Fruit fly (Drosophila melanogaster) whole organism, embryonic: ENCODE results near the gene Polr3E.

ENCODE experiments used
- Bdp1 ChIP-seq: fragments of 200-800 bp; sonication (Bioruptor generic); optimal IDR thresholded peaks from 3 replicates; lab custom pipeline; 2016; ENCODE audit warnings: missing biosample characterization, missing genetic modification characterization
- CG1233 ChIP-seq: fragments of 200-800 bp; sonication (Bioruptor generic); optimal IDR thresholded peaks from 4 replicates; lab custom pipeline; 2018; ENCODE audit warnings: missing biosample characterization, mild to moderate bottlenecking, missing genetic modification characterization
- CG13287 ChIP-seq: fragments of 200-800 bp; sonication (Bioruptor generic); IDR thresholded peaks from 2 replicates; pipeline ENCODE4 v1.3.6; 2022; ENCODE audit warnings: missing biosample characterization, missing genetic modification characterization; ENCODE audit not compliant: partially characterized antibody
- CG14667 ChIP-seq: fragments of 200-800 bp; sonication (Bioruptor generic); IDR thresholded peaks from 2 replicates; pipeline ENCODE4 v1.3.6; 2022; ENCODE audit warnings: missing biosample characterization, missing genetic modification characterization
- CG15696 ChIP-seq: fragments of 200-800 bp; sonication (Bioruptor generic); optimal IDR thresholded peaks from 2 replicates; lab custom pipeline; 2019; ENCODE audit warnings: missing biosample characterization, mild to moderate bottlenecking, missing genetic modification characterization, moderate library complexity
- CG1602 ChIP-seq: fragments of 200-800 bp; sonication (Bioruptor generic); optimal IDR thresholded peaks from 3 replicates; lab custom pipeline; 2016; ENCODE audit warnings: missing biosample characterization, missing genetic modification characterization
- CG1603 ChIP-seq: fragments of 200-800 bp; sonication (Bioruptor generic); optimal IDR thresholded peaks from 2 replicates; lab custom pipeline; 2019; ENCODE audit warnings: missing biosample characterization, mild to moderate bottlenecking, missing genetic modification characterization, moderate library complexity
- CG16815 ChIP-seq: fragments of 200-800 bp; sonication (Bioruptor generic); optimal IDR thresholded peaks from 3 replicates; lab custom pipeline; 2017; ENCODE audit warnings: missing biosample characterization, mild to moderate bottlenecking, missing genetic modification characterization
- CG17359 ChIP-seq: fragments of 200-800 bp; sonication (Bioruptor generic); optimal IDR thresholded peaks from 3 replicates; lab custom pipeline; 2018; ENCODE audit warnings: missing biosample characterization, mild to moderate bottlenecking, missing genetic modification characterization, moderate library complexity
- CG18599 ChIP-seq: fragments of 200-800 bp; sonication (Bioruptor generic); optimal IDR thresholded peaks from 3 replicates; lab custom pipeline; 2017; ENCODE audit warnings: missing biosample characterization, missing genetic modification characterization, mild to moderate bottlenecking, moderate library complexity, missing genetic modification reagents
- CG18764 ChIP-seq: fragments of 200-800 bp; sonication (Bioruptor generic); optimal IDR thresholded peaks from 3 replicates; lab custom pipeline; 2016; ENCODE audit warnings: missing biosample characterization, missing genetic modification characterization
- CG2116 ChIP-seq: fragments of 200-800 bp; sonication (Bioruptor generic); optimal IDR thresholded peaks from 3 replicates; lab custom pipeline; 2018; ENCODE audit warnings: missing biosample characterization, mild to moderate bottlenecking, missing genetic modification characterization
- CG3847 ChIP-seq: fragments of 200-800 bp; sonication (Bioruptor generic); IDR thresholded peaks from 2 replicates; pipeline ENCODE4 v1.3.6; 2022; ENCODE audit warnings: missing biosample characterization, missing genetic modification characterization
- CG4424 ChIP-seq: fragments of 200-800 bp; sonication (Bioruptor generic); optimal IDR thresholded peaks from 3 replicates; lab custom pipeline; 2016; ENCODE audit warnings: missing biosample characterization, missing genetic modification characterization
- CG6175 ChIP-seq: fragments of 200-800 bp; sonication (Bioruptor generic); IDR thresholded peaks from 3 replicates; pipeline ENCODE4 v1.3.6; 2022; ENCODE audit warnings: missing biosample characterization, missing genetic modification characterization
- CG6791 ChIP-seq: fragments of 200-800 bp; sonication (Bioruptor generic); IDR thresholded peaks from 3 replicates; pipeline ENCODE4 v1.3.6; 2022; ENCODE audit warnings: missing biosample characterization, missing genetic modification characterization; ENCODE audit not compliant: partially characterized antibody
- CG6854 ChIP-seq: fragments of 200-800 bp; sonication (Bioruptor generic); optimal IDR thresholded peaks from 3 replicates; lab custom pipeline; 2017; ENCODE audit warnings: missing biosample characterization, mild to moderate bottlenecking, missing genetic modification characterization
- CG7745 ChIP-seq: fragments of 200-800 bp; sonication (Bioruptor generic); optimal IDR thresholded peaks from 2 replicates; lab custom pipeline; 2018; ENCODE audit warnings: missing biosample characterization, mild to moderate bottlenecking, missing genetic modification characterization, moderate library complexity
- CG7839 ChIP-seq: fragments of 200-800 bp; sonication (Bioruptor generic); optimal IDR thresholded peaks from 3 replicates; lab custom pipeline; 2018; ENCODE audit warnings: missing biosample characterization, mild to moderate bottlenecking, missing genetic modification characterization, moderate library complexity
- CG8089 ChIP-seq: fragments of 200-800 bp; sonication (Bioruptor generic); optimal IDR thresholded peaks from 3 replicates; lab custom pipeline; 2016; ENCODE audit warnings: missing biosample characterization, missing genetic modification characterization
- E2f1 ChIP-seq: fragments of 200-800 bp; sonication (Bioruptor generic); IDR thresholded peaks from 2 replicates; pipeline ENCODE4 v1.3.6; 2022; ENCODE audit warnings: missing biosample characterization, missing genetic modification characterization
- Fer1 ChIP-seq: fragments of 200-800 bp; sonication (Bioruptor generic); optimal IDR thresholded peaks from 2 replicates; lab custom pipeline; 2017; ENCODE audit warnings: missing biosample characterization, mild to moderate bottlenecking, missing genetic modification characterization
- Fer2 ChIP-seq: fragments of 200-800 bp; sonication (Bioruptor generic); optimal IDR thresholded peaks from 2 replicates; lab custom pipeline; 2018; ENCODE audit warnings: missing biosample characterization, mild to moderate bottlenecking, missing genetic modification characterization, moderate library complexity
- Hr51 ChIP-seq, 2 experiments: fragments of 200-800 bp; sonication (Bioruptor generic); optimal IDR thresholded peaks; 2 replicates in 1 of 2; 3 replicates in 1 of 2; lab custom pipeline; 2016 to 2018; ENCODE audit warnings: missing biosample characterization in 2 of 2, missing genetic modification characterization in 2 of 2, mild to moderate bottlenecking in 1 of 2, moderate library complexity in 1 of 2
- Max ChIP-seq: fragments of 200-800 bp; sonication (Bioruptor generic); optimal IDR thresholded peaks from 2 replicates; lab custom pipeline; 2016; ENCODE audit warnings: missing biosample characterization, mild to moderate bottlenecking, missing genetic modification characterization
- Mrtf ChIP-seq: fragments of 200-800 bp; sonication (Bioruptor generic); IDR thresholded peaks from 3 replicates; pipeline ENCODE4 v1.3.6; 2022; ENCODE audit warnings: missing biosample characterization, missing genetic modification characterization
- NC2α ChIP-seq: fragments of 200-800 bp; sonication (Bioruptor generic); optimal IDR thresholded peaks from 2 replicates; lab custom pipeline; 2016; ENCODE audit warnings: missing biosample characterization, missing genetic modification characterization
- Sry-β ChIP-seq: fragments of 200-800 bp; sonication (Bioruptor generic); optimal IDR thresholded peaks from 2 replicates; lab custom pipeline; 2018; ENCODE audit warnings: missing biosample characterization, mild to moderate bottlenecking, missing genetic modification characterization, moderate library complexity
- Taf1 ChIP-seq: fragments of 200-800 bp; sonication (Bioruptor generic); IDR thresholded peaks from 2 replicates; pipeline ENCODE4 v1.3.6; 2022; ENCODE audit warnings: missing biosample characterization, missing genetic modification characterization
- az2 ChIP-seq: fragments of 200-800 bp; sonication (Bioruptor generic); optimal IDR thresholded peaks from 3 replicates; lab custom pipeline; 2016; ENCODE audit warnings: missing biosample characterization, missing genetic modification characterization
- bbx ChIP-seq: fragments of 200-800 bp; sonication (Bioruptor generic); IDR thresholded peaks from 2 replicates; pipeline ENCODE4 v1.3.6; 2022; ENCODE audit warnings: missing biosample characterization, missing genetic modification characterization; ENCODE audit not compliant: partially characterized antibody
- bowl ChIP-seq: fragments of 200-800 bp; sonication (Bioruptor generic); IDR thresholded peaks from 2 replicates; pipeline ENCODE4 v1.3.6; 2022; ENCODE audit warnings: missing biosample characterization, missing genetic modification characterization
- ci ChIP-seq: fragments of 200-800 bp; sonication (Bioruptor generic); IDR thresholded peaks from 3 replicates; pipeline ENCODE4 v1.3.6; 2022; ENCODE audit warnings: missing biosample characterization, missing genetic modification characterization
- crp ChIP-seq, 2 experiments: fragments of 200-800 bp; sonication (Bioruptor generic); optimal IDR thresholded peaks; 2 replicates in 1 of 2; 3 replicates in 1 of 2; lab custom pipeline; 2017; ENCODE audit warnings: missing biosample characterization in 2 of 2, missing genetic modification characterization in 2 of 2, mild to moderate bottlenecking in 1 of 2, moderate library complexity in 1 of 2
- dati ChIP-seq: fragments of 200-800 bp; sonication (Bioruptor generic); IDR thresholded peaks from 2 replicates; pipeline ENCODE4 v1.3.6; 2022; ENCODE audit warnings: missing biosample characterization, missing genetic modification characterization
- esg ChIP-seq: fragments of 200-800 bp; sonication (Bioruptor generic); conservative IDR thresholded peaks from 2 replicates; pipeline ENCODE4 v1.3.6; 2022; ENCODE audit warnings: missing biosample characterization, missing genetic modification characterization
- ewg ChIP-seq: fragments of 200-800 bp; sonication (Bioruptor generic); optimal IDR thresholded peaks from 3 replicates; lab custom pipeline; 2017; ENCODE audit warnings: mild to moderate bottlenecking, missing biosample characterization, missing genetic modification reagents, missing genetic modification characterization
- gcm2 ChIP-seq: fragments of 200-800 bp; sonication (Bioruptor generic); optimal IDR thresholded peaks from 2 replicates; lab custom pipeline; 2016; ENCODE audit warnings: missing biosample characterization, missing genetic modification characterization
- gsb-n ChIP-seq: fragments of 200-800 bp; sonication (Bioruptor generic); optimal IDR thresholded peaks from 3 replicates; lab custom pipeline; 2018; ENCODE audit warnings: missing biosample characterization, mild to moderate bottlenecking, missing genetic modification characterization
- jigr1 ChIP-seq: fragments of 200-800 bp; sonication (Bioruptor generic); IDR thresholded peaks from 3 replicates; pipeline ENCODE4 v1.3.6; 2022; ENCODE audit warnings: missing biosample characterization, missing genetic modification characterization
- lmd ChIP-seq: fragments of 200-800 bp; sonication (Bioruptor generic); IDR thresholded peaks from 2 replicates; pipeline ENCODE4 v1.3.6; 2022; ENCODE audit warnings: missing biosample characterization, missing genetic modification characterization
- lov ChIP-seq, 2 experiments: fragments of 200-800 bp in 1 of 2; fragments of >200 bp in 1 of 2; sonication (Bioruptor generic) in 1 of 2; IDR thresholded peaks in 1 of 2; optimal IDR thresholded peaks in 1 of 2; 2 replicates in 1 of 2; 3 replicates in 1 of 2; pipeline versions ENCODE4 v1.3.6 to Lab custom; 2017 to 2022; ENCODE audit warnings: missing biosample characterization in 1 of 2, missing genetic modification characterization in 1 of 2
- oc ChIP-seq: fragments of 200-800 bp; sonication (Bioruptor generic); optimal IDR thresholded peaks from 2 replicates; lab custom pipeline; 2018; ENCODE audit warnings: missing biosample characterization, mild to moderate bottlenecking, missing genetic modification characterization, moderate library complexity
- p53 ChIP-seq: fragments of 200-800 bp; sonication (Bioruptor generic); optimal IDR thresholded peaks from 2 replicates; lab custom pipeline; 2016; ENCODE audit warnings: missing biosample characterization, missing genetic modification characterization
- schlank ChIP-seq: fragments of 200-800 bp; sonication (Bioruptor generic); optimal IDR thresholded peaks from 2 replicates; lab custom pipeline; 2018; ENCODE audit warnings: missing biosample characterization, mild to moderate bottlenecking, missing genetic modification characterization
- scrt ChIP-seq: fragments of 200-800 bp; sonication (Bioruptor generic); optimal IDR thresholded peaks from 2 replicates; lab custom pipeline; 2018; ENCODE audit warnings: missing biosample characterization, mild to moderate bottlenecking, missing genetic modification characterization, moderate library complexity
- sim ChIP-seq: fragments of 200-800 bp; sonication (Bioruptor generic); IDR thresholded peaks from 2 replicates; pipeline ENCODE4 v1.3.6; 2022; ENCODE audit warnings: missing biosample characterization, missing genetic modification characterization
- slou ChIP-seq: fragments of 200-800 bp; sonication (Bioruptor generic); optimal IDR thresholded peaks from 3 replicates; lab custom pipeline; 2016; ENCODE audit warnings: missing biosample characterization, missing genetic modification characterization
- unpg ChIP-seq: fragments of 200-800 bp; sonication (Bioruptor generic); optimal IDR thresholded peaks from 3 replicates; lab custom pipeline; 2018; ENCODE audit warnings: missing biosample characterization, mild to moderate bottlenecking, missing genetic modification characterization, moderate library complexity
- vfl ChIP-seq: fragments of 200-800 bp; sonication (Bioruptor generic); optimal IDR thresholded peaks from 2 replicates; lab custom pipeline; 2016; ENCODE audit warnings: missing biosample characterization, missing genetic modification characterization

Gene Polr3E

dm6 chr3L:21036257-21036957, 4.8 kb downstream of the Polr3E start (continued):
- TF ChIP-seq dati (GFP tag; lab: Robert Waterston, UW) (no peak), CG15696 (tag; lab: Kevin White, UChicago) (no peak), vfl (no peak), gcm2 (GFP tag; lab: Kevin White, UChicago) (no peak), CG6175 (GFP tag; lab: Robert Waterston, UW) (no peak), Fer1 (GFP tag; lab: Kevin White, UChicago) (peak; percentile 32), CG4424 (GFP tag; lab: Kevin White, UChicago) (no peak), Max (GFP tag; lab: Kevin White, UChicago) (no peak), Taf1 (GFP tag; lab: Robert Waterston, UW) (no peak), lmd (GFP tag; lab: Robert Waterston, UW) (no peak), CG7745 (tag; lab: Kevin White, UChicago) (no peak), Hr51 (GFP tag; optimal IDR thresholded peaks at IDR 0.05; lab: Kevin White, UChicago) (no peak), az2 (GFP tag; lab: Kevin White, UChicago) (no peak), CG18599 (GFP tag; lab: Kevin White, UChicago) (peak; percentile 17), esg (GFP tag; lab: Robert Waterston, UW) (no peak), E2f1 (GFP tag; lab: Robert Waterston, UW) (no peak), scrt (GFP tag; lab: Kevin White, UChicago) (no peak), p53 (GFP tag; lab: Kevin White, UChicago) (no peak), jigr1 (GFP tag; lab: Robert Waterston, UW) (no peak), CG7839 (tag; lab: Kevin White, UChicago) (no peak), lov (optimal IDR thresholded peaks at IDR 0.05; lab: Kevin White, UChicago) (no peak), lov (GFP tag; IDR thresholded peaks at IDR 0.05; lab: Robert Waterston, UW) (no peak), slou (GFP tag; lab: Kevin White, UChicago) (no peak), Sry-β (GFP tag; lab: Kevin White, UChicago) (no peak), ewg (GFP tag; lab: Kevin White, UChicago) (no peak), schlank (tag; lab: Kevin White, UChicago) (no peak), CG2116 (GFP tag; lab: Kevin White, UChicago) (no peak), gsb-n (no peak), Fer2 (tag; lab: Kevin White, UChicago) (no peak), Bdp1 (GFP tag; lab: Kevin White, UChicago) (no peak), CG8089 (no peak), CG1602 (no peak), CG16815 (GFP tag; lab: Kevin White, UChicago) (no peak), CG6791 (GFP tag; lab: Robert Waterston, UW) (no peak), CG17359 (tag; lab: Kevin White, UChicago) (no peak), oc (tag; lab: Kevin White, UChicago) (no peak), bowl (GFP tag; lab: Robert Waterston, UW) (no peak), Mrtf (GFP tag; lab: Robert Waterston, UW) (no peak), crp (GFP tag; optimal IDR thresholded peaks at IDR 0.05; lab: Kevin White, UChicago) (no peak), unpg (no peak), CG18764 (GFP tag; lab: Kevin White, UChicago) (no peak), CG1603 (tag; lab: Kevin White, UChicago) (no peak), CG13287 (GFP tag; lab: Robert Waterston, UW) (no peak), bbx (GFP tag; lab: Robert Waterston, UW) (no peak), NC2α (GFP tag; lab: Kevin White, UChicago) (no peak), ci (GFP tag; lab: Robert Waterston, UW) (no peak), CG3847 (GFP tag; lab: Robert Waterston, UW) (no peak), sim (GFP tag; lab: Robert Waterston, UW) (no peak), CG6854 (GFP tag; lab: Kevin White, UChicago) (no peak), CG14667 (GFP tag; lab: Robert Waterston, UW) (no peak), CG1233 (GFP tag; lab: Kevin White, UChicago) (no peak)
